Worm (Caenorhabditis elegans): ENCODE results near the gene F22H10.11.

DNA sequence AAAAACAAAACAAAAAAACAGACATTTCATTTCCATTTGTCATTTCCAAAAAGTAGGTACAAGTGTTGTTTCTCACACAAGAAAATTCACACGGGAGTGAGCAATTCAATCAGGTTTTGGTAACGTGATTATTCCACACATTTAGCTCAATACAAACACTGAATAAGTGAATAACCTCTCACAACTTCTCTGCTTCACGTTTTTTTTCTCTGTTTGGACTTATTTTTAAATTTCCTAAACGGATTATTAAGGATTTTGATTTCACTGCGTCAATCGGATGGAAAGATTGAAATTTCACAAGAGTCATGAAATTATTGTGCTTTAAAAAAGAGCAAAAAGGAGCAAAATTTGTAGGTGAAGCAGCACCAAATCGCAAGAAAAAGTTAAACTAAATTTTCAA is 27.6 kb downstream of the F22H10.11 start:
- TF ChIP-seq pqm-1 (tag; optimal IDR thresholded peaks at IDR 0.05) (no peak), ZK546.5 (tag; optimal IDR thresholded peaks at IDR 0.05) (no peak), nfya-1 (tag; optimal IDR thresholded peaks at IDR 0.05; ENCODE audit: insufficient read depth) (no peak)

Measured in whole organism, L3 larva.